Worm (Caenorhabditis elegans): ENCODE measurements around the gene mom-1.

The mom-1 gene

ce11 chrX:6286154-6286553 is 6.8 kb upstream of the mom-1 start:
- peak; percentile 49 for TF ChIP-seq nhr-25 (tag; optimal IDR thresholded peaks at IDR 0.05)
- no peak for TF ChIP-seq unc-62 (GFP tag; optimal IDR thresholded peaks at IDR 0.05)
- no peak for TF ChIP-seq nfya-1 (tag; optimal IDR thresholded peaks at IDR 0.05; ENCODE audit: insufficient read depth)
- TF ChIP-seq fkh-10 (GFP tag; optimal IDR thresholded peaks at IDR 0.05), result no peak
- TF ChIP-seq fos-1 (tag; optimal IDR thresholded peaks at IDR 0.05), result no peak
- no peak for TF ChIP-seq ztf-11 (tag; optimal IDR thresholded peaks at IDR 0.05)
- TF ChIP-seq egl-5 (tag; optimal IDR thresholded peaks at IDR 0.05), result no peak
- TF ChIP-seq elt-2 (tag; optimal IDR thresholded peaks at IDR 0.05), result peak; percentile 24
- no peak for TF ChIP-seq pha-4 (tag; optimal IDR thresholded peaks at IDR 0.05)
- TF ChIP-seq nhr-23 (tag; optimal IDR thresholded peaks at IDR 0.05), result peak; percentile 12
- TF ChIP-seq skn-1 (tag; optimal IDR thresholded peaks at IDR 0.05), result no peak
- peak; percentile 0 for TF ChIP-seq hmg-11 (tag; optimal IDR thresholded peaks at IDR 0.05)
- peak; percentile 31 for TF ChIP-seq tbx-2 (tag; optimal IDR thresholded peaks at IDR 0.05)
- TF ChIP-seq nhr-28 (tag; optimal IDR thresholded peaks at IDR 0.05), result no peak
- peak; percentile 56 for TF ChIP-seq nhr-43 (tag; optimal IDR thresholded peaks at IDR 0.05; ENCODE audit: poor library complexity, severe bottlenecking)
- TF ChIP-seq ama-1 (optimal IDR thresholded peaks at IDR 0.05), result no peak
- TF ChIP-seq snpc-4 (tag; optimal IDR thresholded peaks at IDR 0.05), result no peak
- TF ChIP-seq aly-2 (tag; optimal IDR thresholded peaks at IDR 0.05), result no peak

- TF ChIP-seq mdl-1 (tag; optimal IDR thresholded peaks at IDR 0.05) (no peak), nhr-76 (tag; optimal IDR thresholded peaks at IDR 0.05) (no peak), elt-2 (tag; optimal IDR thresholded peaks at IDR 0.05) (no peak), R02D3.7 (tag; optimal IDR thresholded peaks at IDR 0.05) (no peak)
These were observed 3.9 kb upstream of the mom-1 start for ce11 chrX:6289038-6289437.

DNA sequence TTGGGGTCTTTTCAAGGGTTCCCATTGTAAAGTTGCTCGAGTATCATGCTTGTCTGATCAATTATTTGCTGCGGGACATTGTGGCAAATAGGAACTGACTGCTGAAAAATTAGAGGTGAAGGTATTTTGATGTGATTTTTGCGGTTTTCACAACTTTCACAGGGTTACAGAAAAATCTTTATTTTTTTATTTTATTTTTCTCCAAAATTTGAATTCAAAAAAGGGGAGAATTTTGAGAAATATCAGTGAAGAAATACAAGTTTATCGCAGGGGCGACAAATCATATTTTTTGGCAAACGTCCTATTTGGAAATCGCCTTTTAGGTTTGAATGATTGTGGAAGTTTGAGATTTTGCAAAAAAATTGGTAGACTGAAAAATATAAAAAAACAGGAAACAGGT is 1.3 kb upstream of the mom-1 start, which contains the start of gene lev-9:
TSS of gene lev-9 (minus strand) at position 101 of the 400 bp plus-strand sequence.
- TF ChIP-seq fkh-2 (tag; optimal IDR thresholded peaks at IDR 0.05), result no peak
- TF ChIP-seq snpc-4 (tag; optimal IDR thresholded peaks at IDR 0.05), result no peak
- no peak for TF ChIP-seq nhr-28 (tag; optimal IDR thresholded peaks at IDR 0.05)
- TF ChIP-seq eor-1 (tag; optimal IDR thresholded peaks at IDR 0.05), result no peak
- no peak for TF ChIP-seq lin-39 (tag; optimal IDR thresholded peaks at IDR 0.05)
- TF ChIP-seq elt-2 (tag; optimal IDR thresholded peaks at IDR 0.05), result no peak
- no peak for TF ChIP-seq elt-1 (tag; optimal IDR thresholded peaks at IDR 0.05)
- TF ChIP-seq nhr-25 (tag; optimal IDR thresholded peaks at IDR 0.05), result no peak
- no peak for TF ChIP-seq lin-15B (tag; optimal IDR thresholded peaks at IDR 0.05)
- no peak for TF ChIP-seq skn-1 (tag; optimal IDR thresholded peaks at IDR 0.05)
- no peak for TF ChIP-seq ceh-28 (tag; optimal IDR thresholded peaks at IDR 0.05)

DNA sequence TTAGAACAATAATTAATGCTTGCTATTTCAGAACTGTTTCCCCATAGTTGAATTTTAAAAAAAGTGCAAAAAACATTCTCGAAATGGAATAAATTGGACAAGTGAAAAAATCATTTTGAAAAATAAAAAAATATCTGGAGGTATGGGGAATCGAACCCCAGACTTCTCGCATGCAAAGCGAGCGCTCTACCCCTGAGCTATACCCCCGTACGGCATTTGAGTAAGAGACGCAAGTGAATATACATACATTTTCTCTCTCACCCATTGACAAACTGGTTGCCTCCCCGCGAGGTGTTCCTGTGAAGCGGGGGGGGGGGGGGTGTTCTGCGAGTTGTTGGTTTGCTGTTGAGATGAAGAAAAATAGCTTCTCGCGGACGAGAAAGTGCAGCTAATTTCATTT is 769 bp upstream of the mom-1 start:
- TF ChIP-seq fos-1 (tag; optimal IDR thresholded peaks at IDR 0.05) (no peak), egl-5 (tag; optimal IDR thresholded peaks at IDR 0.05) (peak; percentile 1), ceh-28 (tag; optimal IDR thresholded peaks at IDR 0.05) (peak; percentile 12), lsy-12 (tag; optimal IDR thresholded peaks at IDR 0.05) (peak; percentile 42), nhr-77 (tag; optimal IDR thresholded peaks at IDR 0.05) (peak; percentile 62), tbx-2 (tag; optimal IDR thresholded peaks at IDR 0.05) (peak; percentile 61), eor-1 (tag; optimal IDR thresholded peaks at IDR 0.05) (peak in 1 of 2 experiments; percentile 29), nfya-1 (tag; optimal IDR thresholded peaks at IDR 0.05; ENCODE audit: insufficient read depth) (peak; percentile 57), egl-27 (tag; optimal IDR thresholded peaks at IDR 0.05) (no peak), nhr-23 (tag; optimal IDR thresholded peaks at IDR 0.05) (peak; percentile 59), pha-4 (tag; optimal IDR thresholded peaks at IDR 0.05) (peak; percentile 53), elt-3 (tag; optimal IDR thresholded peaks at IDR 0.05) (no peak), nhr-25 (tag; optimal IDR thresholded peaks at IDR 0.05) (peak; percentile 18), hmg-11 (tag; optimal IDR thresholded peaks at IDR 0.05) (peak; percentile 86), pqm-1 (tag; optimal IDR thresholded peaks at IDR 0.05) (no peak), jun-1 (tag; optimal IDR thresholded peaks at IDR 0.05) (peak; percentile 35), snpc-4 (tag; optimal IDR thresholded peaks at IDR 0.05) (peak; percentile 9), nhr-43 (tag; optimal IDR thresholded peaks at IDR 0.05; ENCODE audit: poor library complexity, severe bottlenecking) (peak; percentile 49), lin-39 (tag; optimal IDR thresholded peaks at IDR 0.05) (peak; percentile 61), elt-2 (tag; optimal IDR thresholded peaks at IDR 0.05) (peak; percentile 41)

- TF ChIP-seq nhr-67 (tag; optimal IDR thresholded peaks at IDR 0.05) (peak; percentile 53), aly-2 (tag; optimal IDR thresholded peaks at IDR 0.05) (peak; percentile 98), nhr-11 (tag; optimal IDR thresholded peaks at IDR 0.05) (peak; percentile 99), fkh-2 (tag; optimal IDR thresholded peaks at IDR 0.05) (peak; percentile 97), lsy-12 (tag; optimal IDR thresholded peaks at IDR 0.05) (peak; percentile 98), unc-62 (GFP tag; optimal IDR thresholded peaks at IDR 0.05) (peak; percentile 97), nhr-77 (tag; optimal IDR thresholded peaks at IDR 0.05) (peak; percentile 100), hmg-11 (tag; optimal IDR thresholded peaks at IDR 0.05) (peak; percentile 98), unc-39 (tag; optimal IDR thresholded peaks at IDR 0.05) (peak; percentile 77), lin-39 (tag; optimal IDR thresholded peaks at IDR 0.05) (peak; percentile 100), nhr-23 (tag; optimal IDR thresholded peaks at IDR 0.05) (peak; percentile 100), sea-2 (GFP tag; optimal IDR thresholded peaks at IDR 0.05) (no peak), mdl-1 (tag; optimal IDR thresholded peaks at IDR 0.05) (peak; percentile 85), nhr-76 (tag; optimal IDR thresholded peaks at IDR 0.05) (peak; percentile 82), R02D3.7 (tag; optimal IDR thresholded peaks at IDR 0.05) (peak; percentile 95), elt-1 (tag; optimal IDR thresholded peaks at IDR 0.05) (peak; percentile 90), ceh-16 (tag; optimal IDR thresholded peaks at IDR 0.05) (peak; percentile 84), fkh-10 (GFP tag; optimal IDR thresholded peaks at IDR 0.05) (peak; percentile 100), tbx-2 (tag; optimal IDR thresholded peaks at IDR 0.05) (peak; percentile 99), nhr-25 (tag; optimal IDR thresholded peaks at IDR 0.05) (peak; percentile 100), eor-1 (tag; optimal IDR thresholded peaks at IDR 0.05) (peak; percentile 4 to 81), mml-1 (tag; optimal IDR thresholded peaks at IDR 0.05) (no peak), pqm-1 (tag; optimal IDR thresholded peaks at IDR 0.05) (peak; percentile 91), jun-1 (tag; optimal IDR thresholded peaks at IDR 0.05) (peak; percentile 100), pha-4 (tag; optimal IDR thresholded peaks at IDR 0.05) (peak; percentile 98), ZK546.5 (tag; optimal IDR thresholded peaks at IDR 0.05) (peak; percentile 69)
These were observed 3.5 kb downstream of the mom-1 start for ce11 chrX:6296402-6296844.
